Fruit fly (Drosophila melanogaster) ovary, adult (tissue): ENCODE measurements around the gene Cog2.

Source experiments
- CG17801 ChIP-seq: fragments of 200-800 bp; optimal IDR thresholded peaks from 2 replicates; lab custom pipeline; 2019; ENCODE audit warnings: missing biosample characterization, mild to moderate bottlenecking, missing genetic modification characterization, moderate library complexity; ENCODE audit not compliant: partially characterized antibody

Gene Cog2

DNA sequence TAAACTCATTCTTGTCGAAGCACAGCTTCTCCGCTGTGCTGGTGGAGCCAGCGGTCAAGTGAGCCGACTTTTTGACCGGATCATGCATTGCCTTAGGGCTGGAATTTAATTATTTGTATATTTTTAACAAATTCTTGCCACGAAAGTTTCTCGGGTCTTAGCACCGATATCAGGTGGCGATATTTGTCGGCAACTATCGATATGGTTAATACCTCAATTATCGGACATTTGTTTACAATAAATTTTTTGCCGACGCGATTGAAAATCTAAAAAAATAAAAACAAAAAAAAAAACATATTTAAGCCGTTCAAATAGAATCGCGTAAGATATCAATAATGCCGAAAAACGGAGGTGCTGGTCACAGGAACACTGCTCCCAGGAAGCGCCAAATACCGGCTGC, at the start of gene Cog2, which contains the start of gene Trax:
Gene Cog2, minus strand, starts transcription at position 168 of the 400 bp plus-strand sequence.
Gene Trax, plus strand, starts transcription at position 203 of the 400 bp plus-strand sequence.
- TF ChIP-seq CG17801 (GFP tag; lab: Kevin White, UChicago): peak; percentile 65

DNA sequence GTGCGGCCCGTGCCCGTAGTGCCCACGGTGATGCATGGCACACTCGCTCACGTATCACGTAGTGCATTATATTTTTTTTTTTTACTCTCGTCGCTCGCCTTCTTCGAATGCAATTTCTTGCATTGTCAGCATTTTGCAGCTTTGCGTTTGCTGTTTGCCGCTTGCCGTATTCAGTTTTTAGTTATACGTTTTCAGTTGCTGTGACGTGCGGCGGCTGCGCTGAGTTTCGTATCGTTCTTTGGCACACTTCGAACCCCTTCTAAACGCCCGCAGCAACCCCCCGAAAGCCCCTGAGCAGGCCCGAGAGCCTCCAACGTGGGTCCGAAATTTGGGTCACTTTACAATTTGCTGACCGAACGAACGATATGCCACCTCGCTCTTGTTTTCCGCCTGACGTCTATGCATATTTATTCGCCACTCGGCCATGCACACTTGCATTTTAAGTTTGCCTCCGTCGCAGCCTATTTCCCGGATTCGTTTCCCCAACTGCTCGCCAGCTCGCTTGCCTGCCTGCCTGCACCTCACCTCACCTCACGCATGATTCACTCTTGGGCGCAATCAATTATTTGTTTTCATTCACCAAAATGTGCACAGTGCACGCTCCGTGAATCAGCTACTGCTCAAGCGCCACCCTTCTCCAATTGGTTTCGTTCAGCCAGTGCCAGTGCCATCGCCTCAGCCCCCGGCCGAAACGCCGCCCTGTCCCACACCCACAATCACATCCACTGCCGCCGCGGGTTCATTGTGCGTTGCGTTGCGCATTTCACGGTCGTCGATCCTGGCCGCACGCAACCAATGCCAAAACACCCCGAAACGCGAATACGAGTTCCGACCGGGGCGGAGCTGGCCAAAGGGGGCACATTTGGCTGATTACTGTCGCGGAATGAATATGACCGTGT, 49.5 kb upstream of the Cog2 start:
- no peak for TF ChIP-seq CG17801 (GFP tag; lab: Kevin White, UChicago)

dm6 chr3R:15409772-15410688, 48.6 kb upstream of the Cog2 start:
- peak; percentile 22 for TF ChIP-seq CG17801 (GFP tag; lab: Kevin White, UChicago)

- TF ChIP-seq CG17801 (GFP tag; lab: Kevin White, UChicago): no peak
Observed at dm6 chr3R:15409110-15409771, 47.8 kb upstream of the Cog2 start.

- peak; percentile 28 for TF ChIP-seq CG17801 (GFP tag; lab: Kevin White, UChicago)
Observed at dm6 chr3R:15408131-15408731, 46.8 kb upstream of the Cog2 start, which contains the start of gene Atx2. Gene Atx2, plus strand, starts transcription at chr3R:15408423.

DNA sequence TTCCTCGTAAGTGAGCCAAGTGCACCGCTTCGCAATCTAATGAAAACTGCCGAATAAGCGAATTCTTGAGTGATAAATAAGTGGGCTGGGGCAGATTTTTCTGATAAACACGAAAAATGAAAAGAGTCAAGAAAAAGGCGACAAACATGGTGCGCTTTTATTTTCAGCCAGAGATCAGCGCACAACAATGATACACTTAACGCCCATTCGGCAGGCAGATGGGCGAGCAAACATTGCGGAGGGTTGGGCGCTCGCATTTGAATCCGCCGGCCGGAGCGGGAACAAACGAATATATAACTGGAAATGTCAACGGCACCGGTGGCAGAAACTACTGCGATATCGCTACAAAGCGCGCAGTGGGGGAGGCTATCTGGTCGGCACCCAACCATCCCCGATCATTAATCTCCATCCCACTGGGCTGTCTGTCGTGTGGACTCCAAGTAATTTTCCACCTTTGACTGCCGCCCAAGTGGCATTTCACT, 45.6 kb upstream of the Cog2 start, which contains the start of gene CG6125:
Gene CG6125, minus strand, starts transcription at position 51 of the 482 bp plus-strand sequence.
- TF ChIP-seq CG17801 (GFP tag; lab: Kevin White, UChicago): no peak

DNA sequence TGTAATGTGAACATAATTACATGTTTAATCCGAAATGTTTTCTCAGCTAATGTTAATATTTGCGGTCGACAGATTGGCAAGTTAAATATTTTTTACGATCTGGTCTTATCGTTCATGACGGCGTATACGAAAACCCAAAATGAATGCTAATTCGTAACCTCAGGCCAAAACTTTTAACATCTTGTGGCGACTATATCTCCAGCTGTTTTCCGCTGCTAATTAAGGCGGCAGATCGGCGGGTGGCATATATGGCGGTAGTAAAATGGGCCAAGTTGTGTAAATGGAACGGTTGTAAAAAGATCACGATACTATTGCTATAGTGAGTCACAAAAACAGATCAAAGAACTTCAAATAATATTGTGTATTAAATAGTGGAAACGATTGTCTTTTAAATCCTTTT, 44.9 kb upstream of the Cog2 start:
- no peak for TF ChIP-seq CG17801 (GFP tag; lab: Kevin White, UChicago)

dm6 chr3R:15402654-15403053, 41.2 kb upstream of the Cog2 start:
- TF ChIP-seq CG17801 (GFP tag; lab: Kevin White, UChicago): no peak

dm6 chr3R:15393206-15393805, 31.8 kb upstream of the Cog2 start:
- no peak for TF ChIP-seq CG17801 (GFP tag; lab: Kevin White, UChicago)

dm6 chr3R:15382851-15383250, 21.4 kb upstream of the Cog2 start, which contains the start of gene h-cup:
Gene h-cup, minus strand, starts transcription at chr3R:15382951.
- TF ChIP-seq CG17801 (GFP tag; lab: Kevin White, UChicago): no peak

- TF ChIP-seq CG17801 (GFP tag; lab: Kevin White, UChicago): no peak
Observed at dm6 chr3R:15379071-15379470, 17.6 kb upstream of the Cog2 start.

DNA sequence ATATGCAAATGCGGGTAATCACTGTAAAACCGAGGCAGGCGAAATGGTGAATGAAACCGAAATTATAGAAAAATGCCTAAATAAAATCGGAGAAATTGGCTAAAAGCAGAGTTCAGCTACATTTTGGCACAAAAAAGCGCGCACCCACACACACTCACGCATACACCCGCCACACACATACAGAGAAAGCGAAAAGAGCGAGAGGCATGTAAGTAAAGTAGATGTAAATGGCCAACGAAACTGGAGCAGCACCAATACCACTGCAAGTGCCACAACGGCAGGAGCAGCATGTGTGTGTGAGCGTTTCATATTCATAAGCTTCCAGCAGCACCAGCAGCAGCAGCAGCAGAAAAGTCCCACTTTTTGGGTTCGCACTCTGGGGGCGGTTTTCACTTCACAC, 14.0 kb upstream of the Cog2 start:
- TF ChIP-seq CG17801 (GFP tag; lab: Kevin White, UChicago): no peak

DNA sequence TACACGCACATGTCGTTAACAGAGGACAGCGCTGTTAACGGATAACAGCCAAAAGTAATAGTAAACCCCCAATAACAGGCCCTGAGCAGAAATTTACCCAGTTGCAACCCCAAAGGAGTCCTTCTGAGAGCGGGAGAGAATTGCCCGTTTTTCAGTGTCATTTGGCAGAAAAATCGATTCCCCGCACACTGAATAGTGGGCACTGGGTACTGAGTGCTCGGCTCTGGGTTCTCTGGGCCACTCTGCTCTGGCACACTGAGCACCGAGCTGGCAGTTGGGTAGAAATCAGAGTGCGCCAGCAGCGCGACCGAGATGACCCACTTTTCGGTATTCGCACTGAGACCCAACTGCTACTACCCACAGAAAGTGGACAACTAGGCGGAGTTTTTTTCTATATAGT, 12.9 kb upstream of the Cog2 start, which contains the start of gene Rbp:
Gene Rbp, plus strand, starts transcription at position 239 of the 400 bp plus-strand sequence.
- no peak for TF ChIP-seq CG17801 (GFP tag; lab: Kevin White, UChicago)
